Worm (Caenorhabditis elegans) whole organism, L3 larva: Measurements from ENCODE around the gene gid-2.

Experiments used
- elt-3 ChIP-seq, 3 experiments: fragments of 150-350 bp in 1 of 3; sonication (generic microtip) in 2 of 3; optimal IDR thresholded peaks; 2 replicates in 2 of 3; 4 replicates in 1 of 3; lab custom pipeline; 2014 to 2017; ENCODE audit warnings: missing biosample characterization in 3 of 3, missing genetic modification characterization in 3 of 3
- fkh-10 ChIP-seq: sonication (generic microtip); optimal IDR thresholded peaks from 2 replicates; lab custom pipeline; 2017; ENCODE audit warnings: missing biosample characterization, missing genetic modification reagents, missing genetic modification characterization
- nhr-12 ChIP-seq: fragments of 150-350 bp; optimal IDR thresholded peaks from 2 replicates; lab custom pipeline; 2014; ENCODE audit warnings: missing biosample characterization, missing genetic modification characterization
- nhr-23 ChIP-seq: fragments of 150-350 bp; optimal IDR thresholded peaks from 2 replicates; lab custom pipeline; 2014; ENCODE audit warnings: missing biosample characterization, missing genetic modification reagents, missing genetic modification characterization
- nhr-237 ChIP-seq: fragments of 150-350 bp; optimal IDR thresholded peaks from 2 replicates; lab custom pipeline; 2014; ENCODE audit warnings: missing biosample characterization, missing genetic modification characterization
- nhr-76 ChIP-seq: fragments of 150-350 bp; sonication (generic microtip); optimal IDR thresholded peaks from 5 replicates; lab custom pipeline; 2014; ENCODE audit warnings: missing biosample characterization, missing genetic modification characterization
- nhr-77 ChIP-seq: fragments of 150-350 bp; optimal IDR thresholded peaks from 2 replicates; lab custom pipeline; 2014; ENCODE audit warnings: missing biosample characterization, missing genetic modification characterization
- pqm-1 ChIP-seq: fragments of 150-350 bp; optimal IDR thresholded peaks from 2 replicates; lab custom pipeline; 2017; ENCODE audit warnings: missing biosample characterization, missing genetic modification characterization, inconsistent platforms
- tbx-2 ChIP-seq: sonication (generic microtip); optimal IDR thresholded peaks from 2 replicates; lab custom pipeline; 2016; ENCODE audit warnings: mild to moderate bottlenecking, missing genetic modification characterization, missing compliant biosample characterization
- ztf-11 ChIP-seq: fragments of 150-350 bp; optimal IDR thresholded peaks from 2 replicates; lab custom pipeline; 2014; ENCODE audit warnings: missing biosample characterization, missing genetic modification characterization

DNA sequence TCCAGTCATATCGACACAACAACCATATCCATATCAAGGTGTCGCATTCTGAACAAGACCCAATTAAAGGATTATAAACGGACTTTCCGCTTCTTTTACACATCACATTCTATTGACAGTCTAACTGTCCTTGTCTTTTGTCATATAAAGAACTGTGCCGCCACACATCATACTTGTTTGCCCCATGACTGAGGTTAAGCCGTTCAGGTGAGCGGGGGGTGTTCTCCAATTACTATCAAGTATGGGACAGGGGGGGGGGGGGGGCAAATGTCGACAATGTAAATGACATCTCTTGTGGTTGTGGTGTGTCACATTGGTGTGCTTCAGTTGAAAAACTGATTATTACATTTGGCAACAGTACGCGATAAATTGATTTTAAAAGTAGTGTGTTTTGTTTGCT is 5.0 kb downstream of the gid-2 start:
- TF ChIP-seq nhr-77 (tag; lab: Kevin White, UChicago) (no peak), fkh-10 (GFP tag; lab: Kevin White, UChicago) (no peak), nhr-76 (no peak), nhr-12 (tag; lab: Kevin White, UChicago) (no peak), tbx-2 (tag; lab: Kevin White, UChicago) (no peak), pqm-1 (no peak), nhr-23 (tag; lab: Kevin White, UChicago) (no peak), elt-3 (tag; optimal IDR thresholded peaks at IDR 0.05; lab: Kevin White, UChicago) (no peak), ztf-11 (tag; lab: Kevin White, UChicago) (no peak), nhr-237 (no peak)
